Fruit fly (Drosophila melanogaster): Measurements from ENCODE around the gene stai.

Gene stai

DNA sequence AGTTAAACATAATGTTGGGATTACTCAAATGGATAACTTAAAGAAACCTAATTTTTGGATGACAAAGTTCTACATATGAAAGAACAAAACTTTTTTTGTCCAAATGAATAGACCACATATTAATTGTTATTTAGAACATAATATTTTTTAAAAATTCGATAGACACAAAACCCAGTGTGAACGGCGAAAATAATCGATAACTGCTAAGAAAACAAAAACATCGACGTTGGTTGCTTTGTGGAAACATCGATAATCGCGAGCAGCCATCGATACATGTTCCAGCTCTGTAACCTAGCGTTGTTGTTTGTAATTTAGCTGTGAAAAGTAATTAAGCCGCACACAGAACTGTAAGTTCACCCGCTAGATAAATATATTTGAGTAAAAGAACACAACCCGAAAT, 49.6 kb upstream of the stai start, which contains the start of gene CG9135 (continued):
- TF ChIP-seq CG6791 (GFP tag; IDR thresholded peaks at IDR 0.05; ENCODE audit: partially characterized antibody) = peak; percentile 100
- no peak for TF ChIP-seq emc (GFP tag; optimal IDR thresholded peaks at IDR 0.05)
- TF ChIP-seq fd3F (GFP tag; optimal IDR thresholded peaks at IDR 0.05) = no peak
- TF ChIP-seq hkb (optimal IDR thresholded peaks at IDR 0.05) = no peak
- TF ChIP-seq hkb (GFP tag; IDR thresholded peaks at IDR 0.05) = no peak
- peak; percentile 59; the same call in 1 of the 2 replicates for TF ChIP-seq CG9932 (GFP tag; IDR thresholded peaks at IDR 0.05)
- TF ChIP-seq jing (GFP tag; optimal IDR thresholded peaks at IDR 0.05) = no peak
- no peak for TF ChIP-seq CG18011 (GFP tag; optimal IDR thresholded peaks at IDR 0.05)
- TF ChIP-seq CG10462 (GFP tag; optimal IDR thresholded peaks at IDR 0.05) = no peak
- no peak for TF ChIP-seq kay (GFP tag; optimal IDR thresholded peaks at IDR 0.05)
- no peak for TF ChIP-seq CG3726 (GFP tag; IDR thresholded peaks at IDR 0.05)
- TF ChIP-seq maf-S (GFP tag; optimal IDR thresholded peaks at IDR 0.05) = no peak
- peak; percentile 79 for TF ChIP-seq MBD-R2 (GFP tag; IDR thresholded peaks at IDR 0.05)
- no peak for TF ChIP-seq CG7745 (tag; optimal IDR thresholded peaks at IDR 0.05)
- no peak for TF ChIP-seq sqz (GFP tag; optimal IDR thresholded peaks at IDR 0.05)
- no peak for TF ChIP-seq CG14965 (GFP tag; optimal IDR thresholded peaks at IDR 0.05; ENCODE audit: borderline replicate concordance)
- peak; percentile 60 for TF ChIP-seq CG3995 (GFP tag; optimal IDR thresholded peaks at IDR 0.05)
- no peak for TF ChIP-seq CG1602 (GFP tag; optimal IDR thresholded peaks at IDR 0.05)
- no peak for TF ChIP-seq lbe (GFP tag; optimal IDR thresholded peaks at IDR 0.05)
- TF ChIP-seq CG8944 (GFP tag; optimal IDR thresholded peaks at IDR 0.05) = no peak
- no peak for TF ChIP-seq zfh2 (GFP tag; optimal IDR thresholded peaks at IDR 0.05)
- no peak for TF ChIP-seq exex (tag; optimal IDR thresholded peaks at IDR 0.05)
- peak; percentile 58 for TF ChIP-seq CG15514 (GFP tag; optimal IDR thresholded peaks at IDR 0.05)
- no peak for TF ChIP-seq zf30C (GFP tag; optimal IDR thresholded peaks at IDR 0.05)
- TF ChIP-seq CG2712 (tag; optimal IDR thresholded peaks at IDR 0.05) = peak; percentile 36
- no peak for TF ChIP-seq yki (optimal IDR thresholded peaks at IDR 0.05)
- no peak for TF ChIP-seq CG8089 (GFP tag; optimal IDR thresholded peaks at IDR 0.05)
- no peak for TF ChIP-seq sim (GFP tag; IDR thresholded peaks at IDR 0.05)
- TF ChIP-seq Ravus (GFP tag; IDR thresholded peaks at IDR 0.05) = no peak
- peak; percentile 53 for TF ChIP-seq Ets65A (GFP tag)
- TF ChIP-seq cas (GFP tag; IDR thresholded peaks at IDR 0.05) = no peak
- TF ChIP-seq CHES-1-like (GFP tag; optimal IDR thresholded peaks at IDR 0.05) = no peak
- TF ChIP-seq Dll (GFP tag; IDR thresholded peaks at IDR 0.05; ENCODE audit: partially characterized antibody) = peak; percentile 96
- TF ChIP-seq sc (optimal IDR thresholded peaks at IDR 0.05) = no peak
- TF ChIP-seq sc (GFP tag; optimal IDR thresholded peaks at IDR 0.05) = no peak
- TF ChIP-seq Meics (GFP tag; optimal IDR thresholded peaks at IDR 0.05) = no peak
- TF ChIP-seq oc (tag; optimal IDR thresholded peaks at IDR 0.05) = no peak
- no peak for TF ChIP-seq CG2202 (tag; optimal IDR thresholded peaks at IDR 0.05)
- TF ChIP-seq CG11398 (GFP tag; optimal IDR thresholded peaks at IDR 0.05) = no peak
- TF ChIP-seq bsh (GFP tag; optimal IDR thresholded peaks at IDR 0.05) = no peak
- TF ChIP-seq tna (GFP tag; IDR thresholded peaks at IDR 0.05; ENCODE audit: partially characterized antibody) = peak; percentile 99
- TF ChIP-seq amos (GFP tag; IDR thresholded peaks at IDR 0.05; ENCODE audit: partially characterized antibody) = peak; percentile 99
- TF ChIP-seq CG13424 (tag; optimal IDR thresholded peaks at IDR 0.05) = no peak
- TF ChIP-seq zen (tag; optimal IDR thresholded peaks at IDR 0.05) = peak; percentile 56
- TF ChIP-seq bigmax (GFP tag; optimal IDR thresholded peaks at IDR 0.05) = peak; percentile 88
- peak; percentile 41 for TF ChIP-seq phol (tag; optimal IDR thresholded peaks at IDR 0.05)
- TF ChIP-seq CG16863 (GFP tag; optimal IDR thresholded peaks at IDR 0.05) = no peak
- TF ChIP-seq CG12942 (GFP tag; optimal IDR thresholded peaks at IDR 0.05) = no peak
- no peak for TF ChIP-seq Dip2 (GFP tag; IDR thresholded peaks at IDR 0.05)
- peak; percentile 69; the same call in 1 of the 2 replicates for TF ChIP-seq CkIIα-i1 (GFP tag; IDR thresholded peaks at IDR 0.05)
- TF ChIP-seq CG30403 (GFP tag; optimal IDR thresholded peaks at IDR 0.05) = no peak
- no peak for TF ChIP-seq sens-2 (GFP tag; IDR thresholded peaks at IDR 0.05)
- peak; percentile 84 for TF ChIP-seq Sry-δ (GFP tag; optimal IDR thresholded peaks at IDR 0.05)

Measured in whole organism, embryonic.